Worm (Caenorhabditis elegans) whole organism, L1 larva: ENCODE results near the gene mam-5.

Source experiments
- aha-1 ChIP-seq: fragments of 150-350 bp; optimal IDR thresholded peaks from 2 replicates; lab custom pipeline; 2014; ENCODE audit warnings: missing biosample characterization, missing genetic modification characterization
- aly-2 ChIP-seq: fragments of 150-350 bp; optimal IDR thresholded peaks from 2 replicates; lab custom pipeline; 2014; ENCODE audit warnings: missing biosample characterization, missing genetic modification characterization
- ama-1 ChIP-seq: fragments of 150-350 bp; optimal IDR thresholded peaks from 2 replicates; lab custom pipeline; 2014
- dpl-1 ChIP-seq, 3 experiments: fragments of 150-350 bp in 2 of 3; sonication (generic microtip) in 1 of 3; optimal IDR thresholded peaks; 2 replicates each; lab custom pipeline; 2014 to 2017; ENCODE audit warnings: missing biosample characterization in 3 of 3, missing genetic modification characterization in 3 of 3, missing genetic modification reagents in 3 of 3
- egl-27 ChIP-seq, 2 experiments: fragments of 150-350 bp in 1 of 2; sonication (generic microtip); optimal IDR thresholded peaks; 3 replicates each; lab custom pipeline; 2017 to 2018; ENCODE audit warnings: missing biosample characterization in 2 of 2, missing genetic modification characterization in 2 of 2, missing genetic modification reagents in 2 of 2
- fos-1 ChIP-seq: fragments of 150-350 bp; optimal IDR thresholded peaks from 2 replicates; lab custom pipeline; 2014; ENCODE audit warnings: missing biosample characterization, missing genetic modification characterization
- lin-39 ChIP-seq: fragments of 150-350 bp; optimal IDR thresholded peaks from 2 replicates; lab custom pipeline; 2014; ENCODE audit warnings: missing biosample characterization, missing genetic modification reagents, missing genetic modification characterization
- nhr-11 ChIP-seq: fragments of 150-350 bp; optimal IDR thresholded peaks from 2 replicates; lab custom pipeline; 2014; ENCODE audit warnings: missing biosample characterization, missing genetic modification characterization
- nhr-28 ChIP-seq: fragments of 150-350 bp; optimal IDR thresholded peaks from 2 replicates; lab custom pipeline; 2014; ENCODE audit warnings: missing biosample characterization, missing genetic modification characterization
- nhr-85 ChIP-seq: sonication (generic microtip); peaks from one replicate; lab custom pipeline; 2016; ENCODE audit warnings: missing genetic modification characterization, inconsistent platforms, missing compliant biosample characterization
- pqm-1 ChIP-seq: sonication (generic microtip); optimal IDR thresholded peaks from 3 replicates; lab custom pipeline; 2017; ENCODE audit warnings: missing biosample characterization, missing genetic modification characterization
- snpc-4 ChIP-seq: fragments of 150-350 bp; optimal IDR thresholded peaks from 2 replicates; lab custom pipeline; 2014; ENCODE audit warnings: missing biosample characterization, missing genetic modification characterization
- zag-1 ChIP-seq: fragments of 150-350 bp; optimal IDR thresholded peaks from 2 replicates; lab custom pipeline; 2014; ENCODE audit warnings: missing biosample characterization, missing genetic modification characterization
- ztf-11 ChIP-seq, 2 experiments: sonication (generic microtip); optimal IDR thresholded peaks; 2 replicates each; lab custom pipeline; 2016 to 2017; ENCODE audit warnings: missing genetic modification characterization in 2 of 2, missing biosample characterization in 1 of 2, missing compliant biosample characterization in 1 of 2

- TF ChIP-seq snpc-4 (tag; lab: Kevin White, UChicago) (no peak), fos-1 (tag; lab: Kevin White, UChicago) (no peak), nhr-85 (tag; lab: Kevin White, UChicago) (no peak), zag-1 (no peak), nhr-28 (tag; lab: Kevin White, UChicago) (no peak), aha-1 (tag; lab: Kevin White, UChicago) (no peak), lin-39 (no peak), aly-2 (tag; lab: Kevin White, UChicago) (no peak), ama-1 (lab: Kevin White, UChicago) (no peak), dpl-1 (GFP tag; optimal IDR thresholded peaks at IDR 0.05; lab: Kevin White, UChicago) (no peak), pqm-1 (tag; lab: Kevin White, UChicago) (no peak), egl-27 (tag; optimal IDR thresholded peaks at IDR 0.05; lab: Kevin White, UChicago) (no peak), ztf-11 (tag; optimal IDR thresholded peaks at IDR 0.05; lab: Kevin White, UChicago) (no peak), nhr-11 (no peak)
These were observed 26.3 kb upstream of the mam-5 start, which contains the start of gene C50H2.13 for ce11 chrV:9926240-9926639.
